Worm (Caenorhabditis elegans): ENCODE data around the gene C45G9.2.

Gene C45G9.2

DNA sequence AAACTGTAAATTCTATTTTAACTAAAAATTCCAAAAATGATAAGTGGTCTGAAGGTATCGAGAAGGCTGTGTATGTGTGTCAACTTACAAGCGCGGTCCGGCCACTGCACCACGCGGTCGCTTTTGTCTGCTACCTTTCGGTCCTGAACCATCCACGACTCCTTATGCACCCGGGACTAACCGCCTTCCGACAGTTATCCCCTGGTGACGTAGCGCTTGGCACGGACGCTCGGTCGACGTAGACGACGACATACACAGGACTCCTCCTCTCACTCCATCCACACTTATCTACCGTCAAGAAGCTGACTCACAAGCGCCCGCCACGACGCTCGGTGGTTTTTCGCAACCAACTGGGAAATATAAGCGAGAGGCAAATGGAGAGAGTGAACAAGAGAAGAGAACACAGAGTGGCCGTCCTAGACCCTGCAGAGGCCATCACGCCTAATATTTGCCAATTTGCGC is 37.5 kb upstream of the C45G9.2 start (continued):
- TF ChIP-seq B0261.1 (tag; optimal IDR thresholded peaks at IDR 0.05): peak; percentile 79
- TF ChIP-seq F33H1.4 (GFP tag; IDR thresholded peaks at IDR 0.05): peak; percentile 71
- TF ChIP-seq akir-1 (GFP tag; optimal IDR thresholded peaks at IDR 0.05): peak; percentile 39
- 0 out of 2 replicates have a peak, but pooled peaks have one; percentile 49 for TF ChIP-seq ceh-40 (GFP tag; IDR thresholded peaks at IDR 0.05)
- TF ChIP-seq tlf-1 (GFP tag; optimal IDR thresholded peaks at IDR 0.05): peak; percentile 60
- TF ChIP-seq attf-6 (GFP tag; IDR thresholded peaks at IDR 0.05): 0 out of 2 replicates have a peak, but pooled peaks have one; percentile 57
- peak; percentile 70 for TF ChIP-seq ceh-27 (GFP tag; optimal IDR thresholded peaks at IDR 0.05)
- TF ChIP-seq Y53G8AR.9 (GFP tag; conservative IDR thresholded peaks at IDR 0.05): peak; percentile 74
- TF ChIP-seq hlh-12 (tag; optimal IDR thresholded peaks at IDR 0.05): peak; percentile 8
- peak; percentile 85 for TF ChIP-seq atf-7 (tag; optimal IDR thresholded peaks at IDR 0.05)
- peak; percentile 68 for TF ChIP-seq ceh-79 (tag; optimal IDR thresholded peaks at IDR 0.05)
- TF ChIP-seq madf-3 (GFP tag; IDR thresholded peaks at IDR 0.05): peak; percentile 62; the same call in 1 of the 2 replicates
- TF ChIP-seq ceh-100 (GFP tag; IDR thresholded peaks at IDR 0.05): peak; percentile 71
- TF ChIP-seq let-526 (GFP tag; IDR thresholded peaks at IDR 0.05): peak; percentile 59; the same call in 1 of the 2 replicates
- TF ChIP-seq Y95B8A.8 (GFP tag; IDR thresholded peaks at IDR 0.05): 0 out of 2 replicates have a peak, but pooled peaks have one; percentile 73
- TF ChIP-seq repo-1 (tag; optimal IDR thresholded peaks at IDR 0.05): peak; percentile 90
- peak; percentile 84 for TF ChIP-seq egrh-3 (GFP tag; IDR thresholded peaks at IDR 0.05)
- TF ChIP-seq tbp1 (GFP tag; optimal IDR thresholded peaks at IDR 0.05): peak; percentile 85
- peak; percentile 71 for TF ChIP-seq rpc-1 (optimal IDR thresholded peaks at IDR 0.05)
- TF ChIP-seq rpc-1 (tag; optimal IDR thresholded peaks at IDR 0.05): peak; percentile 63
- TF ChIP-seq rcor-1 (GFP tag; IDR thresholded peaks at IDR 0.05): peak; percentile 93
- peak; percentile 79 for TF ChIP-seq chd-7 (tag; optimal IDR thresholded peaks at IDR 0.05)
- peak; percentile 84 for TF ChIP-seq sea-2 (GFP tag; IDR thresholded peaks at IDR 0.05)
- peak; percentile 69; the same call in 1 of the 2 replicates for TF ChIP-seq egl-44 (GFP tag; IDR thresholded peaks at IDR 0.05)
- TF ChIP-seq dpff-1 (tag; optimal IDR thresholded peaks at IDR 0.05): peak; percentile 2
- TF ChIP-seq fkh-3 (tag; optimal IDR thresholded peaks at IDR 0.05): peak; percentile 64
- peak; percentile 69 for TF ChIP-seq T07F8.4 (tag; optimal IDR thresholded peaks at IDR 0.05)
- peak; percentile 34; the same call in 1 of the 2 replicates for TF ChIP-seq cebp-2 (GFP tag; IDR thresholded peaks at IDR 0.05)
- TF ChIP-seq K12H6.12 (tag; optimal IDR thresholded peaks at IDR 0.05): peak; percentile 93

DNA sequence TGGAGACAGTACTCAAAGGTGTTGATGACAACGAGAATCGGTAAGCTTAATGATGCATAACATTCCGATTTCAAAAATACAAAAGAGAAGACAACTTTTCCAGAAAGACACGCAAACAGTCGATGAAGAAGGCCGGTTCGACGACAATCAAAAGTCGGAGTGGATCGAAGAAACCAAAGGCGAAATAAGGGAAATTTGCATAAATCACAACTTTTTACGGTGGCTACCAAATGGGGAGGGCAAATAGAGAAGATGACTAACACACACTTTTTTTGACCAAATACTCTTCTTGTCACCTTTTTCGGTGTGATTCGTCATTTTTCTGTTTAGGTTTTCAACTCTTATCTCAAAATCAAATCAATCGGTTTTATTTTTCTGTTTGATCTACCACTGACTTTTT is 32.7 kb upstream of the C45G9.2 start, which contains the start of gene C45G9.6:
Gene C45G9.6, plus strand, starts transcription at position 301 of the 400 bp plus-strand sequence.
- TF ChIP-seq F57A8.1 (GFP tag; optimal IDR thresholded peaks at IDR 0.05): no peak
- no peak for TF ChIP-seq pbrm-1 (GFP tag; IDR thresholded peaks at IDR 0.05)
- TF ChIP-seq unc-62 (GFP tag; optimal IDR thresholded peaks at IDR 0.05): no peak
- TF ChIP-seq let-526 (GFP tag; IDR thresholded peaks at IDR 0.05): no peak
- no peak for TF ChIP-seq nfyb-1 (GFP tag; IDR thresholded peaks at IDR 0.05)
- no peak for TF ChIP-seq ama-1 (optimal IDR thresholded peaks at IDR 0.05)
- no peak for TF ChIP-seq ama-1 (GFP tag; optimal IDR thresholded peaks at IDR 0.05)
- TF ChIP-seq B0336.3 (GFP tag; IDR thresholded peaks at IDR 0.05): no peak
- TF ChIP-seq F49E8.2 (tag; optimal IDR thresholded peaks at IDR 0.05; ENCODE audit: insufficient read depth): no peak

DNA sequence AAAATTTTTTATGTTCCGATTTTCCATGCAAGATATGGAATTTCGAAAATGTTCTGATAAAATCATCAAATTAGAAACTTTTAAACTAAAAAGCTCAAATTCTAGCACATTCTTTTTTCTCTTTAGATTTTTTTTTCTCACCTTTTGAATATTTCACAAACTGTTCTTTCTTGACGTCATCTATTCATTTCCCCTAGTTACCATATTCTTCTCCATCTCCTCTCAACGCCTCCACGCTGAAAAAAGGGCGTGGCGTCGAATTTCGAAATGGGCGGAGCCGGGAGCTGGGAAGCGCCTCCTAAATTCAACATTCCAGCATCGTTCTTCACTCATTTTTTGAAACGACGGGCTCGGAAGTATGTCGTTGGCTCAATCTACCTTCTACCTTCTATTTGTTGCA is 26.8 kb upstream of the C45G9.2 start, which contains the start of gene nlp-43:
Gene nlp-43, plus strand, starts transcription at position 301 of the 400 bp plus-strand sequence.
- TF ChIP-seq atf-7 (tag; optimal IDR thresholded peaks at IDR 0.05) (no peak), aptf-2 (GFP tag; conservative IDR thresholded peaks at IDR 0.05) (no peak), gei-17 (GFP tag; optimal IDR thresholded peaks at IDR 0.05) (no peak), ceh-91 (GFP tag; IDR thresholded peaks at IDR 0.05) (no peak), ets-4 (GFP tag; optimal IDR thresholded peaks at IDR 0.05) (no peak), repo-1 (tag; optimal IDR thresholded peaks at IDR 0.05) (no peak), die-1 (tag; optimal IDR thresholded peaks at IDR 0.05) (no peak), B0336.3 (GFP tag; IDR thresholded peaks at IDR 0.05) (no peak), him-1 (tag; optimal IDR thresholded peaks at IDR 0.05) (no peak), sea-2 (GFP tag; IDR thresholded peaks at IDR 0.05) (no peak), C06A6.2 (GFP tag; conservative IDR thresholded peaks at IDR 0.05) (no peak)
